Worm (Caenorhabditis elegans): ENCODE data around the gene nck-1.

DNA sequence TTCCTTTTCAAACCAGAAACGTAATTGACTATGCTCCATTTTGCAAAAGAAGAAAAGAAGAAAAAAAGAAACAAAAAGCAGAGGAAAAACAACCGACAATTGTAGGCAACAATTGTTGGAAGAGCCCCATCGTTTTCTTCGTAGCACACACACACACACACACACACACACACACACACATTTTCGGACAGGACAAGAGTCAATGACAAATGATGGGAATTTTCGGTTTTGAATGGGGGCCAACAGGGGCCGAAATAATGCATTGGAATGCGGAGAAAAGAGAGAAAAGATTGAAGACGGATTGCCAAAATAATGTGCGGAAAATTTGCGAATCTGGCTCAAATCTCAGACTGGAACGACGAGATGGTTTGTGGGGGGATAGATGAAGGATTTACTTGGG is 1.5 kb upstream of the nck-1 start:
- no peak for TF ChIP-seq ZK546.5 (tag; optimal IDR thresholded peaks at IDR 0.05)
- TF ChIP-seq nhr-237 (tag; optimal IDR thresholded peaks at IDR 0.05), result no peak
- no peak for TF ChIP-seq nhr-11 (tag; optimal IDR thresholded peaks at IDR 0.05)
- no peak for TF ChIP-seq ztf-4 (tag; optimal IDR thresholded peaks at IDR 0.05)
